Worm (Caenorhabditis elegans): Measurements from ENCODE around the gene dpy-9.
A peak's percentile ranks its signal among the peaks of the same experiment; 100 is the strongest.

dpy-9 gene

ce11 chrIV:262460-262859 lies 3.5 kb upstream of the dpy-9 start:
- TF ChIP-seq hlh-30 (tag; optimal IDR thresholded peaks at IDR 0.05; ENCODE audit: insufficient read depth) (no peak), che-1 (tag; optimal IDR thresholded peaks at IDR 0.05) (no peak), hlh-15 (tag; optimal IDR thresholded peaks at IDR 0.05) (no peak), ceh-18 (tag; optimal IDR thresholded peaks at IDR 0.05) (no peak), fkh-10 (GFP tag; optimal IDR thresholded peaks at IDR 0.05) (no peak), pqm-1 (tag; optimal IDR thresholded peaks at IDR 0.05) (no peak), hlh-6 (tag; optimal IDR thresholded peaks at IDR 0.05) (no peak), unc-55 (GFP tag; optimal IDR thresholded peaks at IDR 0.05) (no peak), ceh-30 (tag; optimal IDR thresholded peaks at IDR 0.05) (no peak), pros-1 (tag; optimal IDR thresholded peaks at IDR 0.05) (no peak), eyg-1 (tag; optimal IDR thresholded peaks at IDR 0.05) (no peak), unc-42 (tag; optimal IDR thresholded peaks at IDR 0.05) (no peak), ceh-22 (tag; optimal IDR thresholded peaks at IDR 0.05) (no peak)

- TF ChIP-seq hlh-13 (GFP tag; optimal IDR thresholded peaks at IDR 0.05) (no peak), ceh-48 (tag; optimal IDR thresholded peaks at IDR 0.05) (peak; percentile 42), unc-42 (tag; optimal IDR thresholded peaks at IDR 0.05) (peak; percentile 88), elt-2 (tag; optimal IDR thresholded peaks at IDR 0.05) (peak; percentile 6), ceh-22 (tag; optimal IDR thresholded peaks at IDR 0.05) (no peak), pax-1 (tag; optimal IDR thresholded peaks at IDR 0.05) (peak; percentile 48), unc-55 (GFP tag; optimal IDR thresholded peaks at IDR 0.05) (no peak)
Measured at ce11 chrIV:261607-262006, 2.6 kb upstream of the dpy-9 start, which contains the start of gene pqbp-1.1. pqbp-1.1 (minus strand) TSS chrIV:261683.

DNA sequence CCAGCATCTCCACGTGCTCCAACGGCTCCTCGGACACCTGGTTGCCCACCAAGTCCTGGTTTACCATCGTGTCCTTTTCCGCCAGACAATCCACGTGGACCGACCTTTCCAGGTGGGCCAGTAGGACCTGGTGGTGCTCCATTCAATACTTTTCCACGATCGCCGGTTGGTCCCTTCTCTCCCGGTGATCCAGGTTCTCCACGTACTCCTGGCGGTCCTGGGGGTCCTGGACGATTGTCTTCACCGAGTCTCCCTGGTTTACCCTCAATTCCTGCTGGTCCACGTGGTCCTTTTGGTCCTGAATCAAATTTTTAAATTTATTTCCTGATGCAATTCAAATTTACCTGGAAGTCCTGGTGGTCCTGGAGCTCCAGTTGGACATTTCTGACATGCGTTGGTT lies 642 bp downstream of the dpy-9 start:
- TF ChIP-seq nhr-232 (tag; optimal IDR thresholded peaks at IDR 0.05) = no peak
- TF ChIP-seq unc-3 (GFP tag; conservative IDR thresholded peaks at IDR 0.05) = no peak
- no peak for TF ChIP-seq unc-3 (tag; optimal IDR thresholded peaks at IDR 0.05)
- no peak for TF ChIP-seq mec-3 (tag; optimal IDR thresholded peaks at IDR 0.05; ENCODE audit: borderline replicate concordance)
- no peak for TF ChIP-seq F13H6.1 (tag; optimal IDR thresholded peaks at IDR 0.05)
- TF ChIP-seq hlh-30 (tag; optimal IDR thresholded peaks at IDR 0.05; ENCODE audit: insufficient read depth) = no peak
- no peak for TF ChIP-seq sdc-2 (tag; optimal IDR thresholded peaks at IDR 0.05)
- TF ChIP-seq sox-4 (tag; optimal IDR thresholded peaks at IDR 0.05) = no peak
- no peak for TF ChIP-seq ceh-45 (GFP tag; IDR thresholded peaks at IDR 0.05)
- no peak for TF ChIP-seq ceh-9 (tag; optimal IDR thresholded peaks at IDR 0.05)
- no peak for TF ChIP-seq nhr-11 (tag; optimal IDR thresholded peaks at IDR 0.05)

DNA sequence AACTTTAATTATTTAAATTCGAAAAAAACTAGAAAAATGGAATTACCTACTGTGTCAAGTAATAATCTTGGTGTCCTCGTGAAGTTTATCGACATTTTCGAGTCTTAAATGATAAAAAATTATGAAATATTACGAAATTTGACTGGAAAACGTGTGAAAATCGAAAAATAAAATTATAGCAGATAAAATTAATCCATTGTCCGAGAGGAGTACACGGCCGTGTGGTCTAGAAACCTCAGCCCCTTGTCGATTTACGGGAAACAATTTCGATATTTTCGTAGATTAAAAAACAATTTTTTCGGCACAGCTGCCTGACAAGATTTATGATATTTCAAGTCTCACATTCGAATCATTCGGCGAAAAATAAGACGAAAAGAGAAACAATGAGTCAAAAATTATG lies 1.9 kb downstream of the dpy-9 start, which contains the start of gene R02D3.8:
Gene R02D3.8 (minus strand): TSS at position 109 of the 400 bp plus-strand sequence.
- peak; percentile 27 for TF ChIP-seq tbx-2 (tag; optimal IDR thresholded peaks at IDR 0.05)
- no peak for TF ChIP-seq fkh-6 (tag; optimal IDR thresholded peaks at IDR 0.05)
- TF ChIP-seq C08G9.2 (tag; optimal IDR thresholded peaks at IDR 0.05) = peak; percentile 12
- TF ChIP-seq ceh-31 (tag; optimal IDR thresholded peaks at IDR 0.05) = peak; percentile 41

DNA sequence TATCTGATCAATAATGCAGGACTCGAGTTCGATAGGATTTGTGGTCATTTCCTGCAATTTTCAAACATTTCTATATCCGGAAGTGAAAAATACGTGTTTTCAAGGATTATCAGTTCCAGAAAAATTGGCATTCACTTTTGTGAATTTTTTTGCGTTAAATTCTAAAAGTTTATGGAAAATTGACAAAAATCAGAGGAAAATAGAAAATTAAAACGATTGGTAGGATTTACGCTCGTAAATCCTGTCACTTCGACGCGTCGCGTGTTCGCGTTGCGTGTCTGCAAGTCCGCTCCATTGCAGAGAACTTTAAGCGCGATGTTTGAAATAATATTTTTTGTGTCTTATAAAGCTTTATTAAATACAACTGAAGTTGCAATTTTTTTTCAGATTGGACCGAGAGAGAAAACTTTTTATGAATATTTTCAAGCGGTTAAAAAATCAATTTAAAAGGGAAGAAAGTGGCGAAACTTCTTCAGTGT lies 3.6 kb downstream of the dpy-9 start, which contains the start of gene rcat-1:
Gene rcat-1 (minus strand): TSS at position 51 of the 479 bp plus-strand sequence.
- TF ChIP-seq ceh-34 (tag; optimal IDR thresholded peaks at IDR 0.05) = peak; percentile 48
- peak; percentile 67 for TF ChIP-seq unc-42 (tag; optimal IDR thresholded peaks at IDR 0.05)
- peak; percentile 45 for TF ChIP-seq elt-2 (tag; optimal IDR thresholded peaks at IDR 0.05)
- peak; percentile 74 for TF ChIP-seq nfya-1 (tag; optimal IDR thresholded peaks at IDR 0.05)
- TF ChIP-seq ceh-18 (tag; optimal IDR thresholded peaks at IDR 0.05) = peak; percentile 23
- no peak for TF ChIP-seq ceh-19 (GFP tag; optimal IDR thresholded peaks at IDR 0.05)
- peak; percentile 71 for TF ChIP-seq unc-55 (GFP tag; optimal IDR thresholded peaks at IDR 0.05)
- TF ChIP-seq ztf-16 (tag; optimal IDR thresholded peaks at IDR 0.05) = peak; percentile 32
- no peak for TF ChIP-seq sdc-2 (tag; optimal IDR thresholded peaks at IDR 0.05)
- TF ChIP-seq dve-1 (tag; optimal IDR thresholded peaks at IDR 0.05) = peak; percentile 77
- TF ChIP-seq hlh-15 (tag; optimal IDR thresholded peaks at IDR 0.05) = no peak
- TF ChIP-seq fax-1 (tag; optimal IDR thresholded peaks at IDR 0.05) = no peak
- TF ChIP-seq ceh-9 (tag; optimal IDR thresholded peaks at IDR 0.05) = no peak
- TF ChIP-seq pax-1 (tag; optimal IDR thresholded peaks at IDR 0.05) = peak; percentile 64
- peak; percentile 31 for TF ChIP-seq tbx-2 (tag; optimal IDR thresholded peaks at IDR 0.05)
- TF ChIP-seq ceh-31 (tag; optimal IDR thresholded peaks at IDR 0.05) = peak; percentile 54
- peak; percentile 7 for TF ChIP-seq rnt-1 (tag; optimal IDR thresholded peaks at IDR 0.05)
- no peak for TF ChIP-seq tbx-7 (tag; optimal IDR thresholded peaks at IDR 0.05)

Measured in whole organism, late embryonic.